Fruit fly (Drosophila melanogaster): ENCODE data around the gene pigeon.

pigeon gene

dm6 chr2L:19141435-19142126 is 44.3 kb upstream of the pigeon start (continued):
- TF ChIP-seq zfh1 (GFP tag; IDR thresholded peaks at IDR 0.05): 0 out of 3 replicates have a peak, but pooled peaks have one; percentile 31
- TF ChIP-seq CG10565 (GFP tag; optimal IDR thresholded peaks at IDR 0.05): no peak
- peak; percentile 69 for TF ChIP-seq slbo (GFP tag; IDR thresholded peaks at IDR 0.05)
- TF ChIP-seq nerfin-1 (tag; optimal IDR thresholded peaks at IDR 0.05): peak; percentile 53
- TF ChIP-seq ken (GFP tag; IDR thresholded peaks at IDR 0.05): no peak
- peak; percentile 80 for TF ChIP-seq Hmr (GFP tag; optimal IDR thresholded peaks at IDR 0.05)
- peak; percentile 26 for TF ChIP-seq tup (GFP tag; optimal IDR thresholded peaks at IDR 0.05)
- no peak for TF ChIP-seq CG2129 (GFP tag; IDR thresholded peaks at IDR 0.05; ENCODE audit: partially characterized antibody)
- TF ChIP-seq Nf-YC (tag; optimal IDR thresholded peaks at IDR 0.05): peak; percentile 18
- peak; percentile 57; the same call in 2 of the 3 replicates for TF ChIP-seq row (GFP tag; IDR thresholded peaks at IDR 0.05)
- peak; percentile 49 for TF ChIP-seq NC2β (GFP tag; optimal IDR thresholded peaks at IDR 0.05)
- peak; percentile 42 for TF ChIP-seq trem (tag; optimal IDR thresholded peaks at IDR 0.05)
- peak; percentile 62 for TF ChIP-seq CG9817 (tag; optimal IDR thresholded peaks at IDR 0.05)
- TF ChIP-seq CG17385 (GFP tag; optimal IDR thresholded peaks at IDR 0.05): peak; percentile 50
- peak; percentile 65 for TF ChIP-seq HmgZ (tag; optimal IDR thresholded peaks at IDR 0.05)
- peak; percentile 89 for TF ChIP-seq CG17361 (GFP tag; IDR thresholded peaks at IDR 0.05)
- TF ChIP-seq Six4 (GFP tag; optimal IDR thresholded peaks at IDR 0.05): peak; percentile 58
- TF ChIP-seq HLHmδ (GFP tag; optimal IDR thresholded peaks at IDR 0.05): no peak
- peak; percentile 81 for TF ChIP-seq CG14710 (tag; optimal IDR thresholded peaks at IDR 0.05)
- TF ChIP-seq bbx (GFP tag; IDR thresholded peaks at IDR 0.05; ENCODE audit: partially characterized antibody): no peak
- TF ChIP-seq zf30C (GFP tag; optimal IDR thresholded peaks at IDR 0.05): no peak
- no peak for TF ChIP-seq CG6272 (GFP tag; IDR thresholded peaks at IDR 0.05)
- TF ChIP-seq CG6689 (GFP tag; IDR thresholded peaks at IDR 0.05): peak; percentile 65
- peak; percentile 17 for TF ChIP-seq p53 (GFP tag; optimal IDR thresholded peaks at IDR 0.05)
- no peak for TF ChIP-seq dan (GFP tag; IDR thresholded peaks at IDR 0.05)
- TF ChIP-seq CG30020 (tag; optimal IDR thresholded peaks at IDR 0.05): peak; percentile 48
- TF ChIP-seq yki (optimal IDR thresholded peaks at IDR 0.05): no peak
- TF ChIP-seq grau (tag; optimal IDR thresholded peaks at IDR 0.05): peak; percentile 85
- TF ChIP-seq Aef1 (GFP tag; IDR thresholded peaks at IDR 0.05): no peak
- peak; percentile 53 for TF ChIP-seq CG11723 (GFP tag; optimal IDR thresholded peaks at IDR 0.05)
- TF ChIP-seq trh (GFP tag; optimal IDR thresholded peaks at IDR 0.05): peak; percentile 7
- TF ChIP-seq grn (GFP tag; optimal IDR thresholded peaks at IDR 0.05): no peak
- TF ChIP-seq mam (GFP tag; optimal IDR thresholded peaks at IDR 0.05): peak; percentile 56
- TF ChIP-seq Hand (GFP tag; optimal IDR thresholded peaks at IDR 0.05): peak; percentile 57
- TF ChIP-seq CG7372 (GFP tag; IDR thresholded peaks at IDR 0.05): peak; percentile 43; the same call in 1 of the 2 replicates
- TF ChIP-seq CG15011 (GFP tag; optimal IDR thresholded peaks at IDR 0.05): peak; percentile 63
- TF ChIP-seq fd96Cb (tag; optimal IDR thresholded peaks at IDR 0.05): peak; percentile 73
- TF ChIP-seq Elba2 (GFP tag; optimal IDR thresholded peaks at IDR 0.05): no peak
- TF ChIP-seq Oaz (GFP tag; IDR thresholded peaks at IDR 0.05): no peak
- peak; percentile 65 for TF ChIP-seq CG10274 (GFP tag; optimal IDR thresholded peaks at IDR 0.05)
- TF ChIP-seq CG18011 (GFP tag; optimal IDR thresholded peaks at IDR 0.05): peak; percentile 52
- peak; percentile 88 for TF ChIP-seq CG3281 (GFP tag; optimal IDR thresholded peaks at IDR 0.05)
- peak; percentile 45 for TF ChIP-seq Bdp1 (GFP tag; optimal IDR thresholded peaks at IDR 0.05)
- peak; percentile 65 for TF ChIP-seq CG11247 (GFP tag; IDR thresholded peaks at IDR 0.05)
- TF ChIP-seq corto (GFP tag; optimal IDR thresholded peaks at IDR 0.05): no peak
- TF ChIP-seq CG6654 (GFP tag; optimal IDR thresholded peaks at IDR 0.05): peak; percentile 51
- TF ChIP-seq knrl (GFP tag; IDR thresholded peaks at IDR 0.05; ENCODE audit: partially characterized antibody): no peak
- TF ChIP-seq CG12219 (GFP tag; optimal IDR thresholded peaks at IDR 0.05): peak; percentile 57
- peak; percentile 70 for TF ChIP-seq CG8388 (GFP tag; optimal IDR thresholded peaks at IDR 0.05)
- peak; percentile 76 for TF ChIP-seq Ssrp (tag; optimal IDR thresholded peaks at IDR 0.05)
